Fruit fly (Drosophila melanogaster): ENCODE results near the gene CG15577.

CG15577 gene

dm6 chrX:4264319-4264718, 12.5 kb downstream of the CG15577 start (continued):
- peak; percentile 81 for TF ChIP-seq eg (GFP tag; IDR thresholded peaks at IDR 0.05)
- TF ChIP-seq fd59A (GFP tag; optimal IDR thresholded peaks at IDR 0.05), result no peak
- peak; percentile 43 for TF ChIP-seq achi (GFP tag; optimal IDR thresholded peaks at IDR 0.05)
- peak; percentile 49 for TF ChIP-seq OdsH (GFP tag; optimal IDR thresholded peaks at IDR 0.05)
- TF ChIP-seq CG7368 (GFP tag; optimal IDR thresholded peaks at IDR 0.05), result no peak
- peak; percentile 71 for TF ChIP-seq CG32006 (GFP tag; optimal IDR thresholded peaks at IDR 0.05)
- TF ChIP-seq Ets21C (GFP tag; optimal IDR thresholded peaks at IDR 0.05), result no peak
- peak in 1 of 2 experiments; percentile 10 for TF ChIP-seq salr (GFP tag; optimal IDR thresholded peaks at IDR 0.05)
- no peak for TF ChIP-seq CG8632 (GFP tag; optimal IDR thresholded peaks at IDR 0.05)
- TF ChIP-seq CG16779 (tag; optimal IDR thresholded peaks at IDR 0.05), result no peak
- TF ChIP-seq Sox15 (GFP tag; optimal IDR thresholded peaks at IDR 0.05), result no peak
- TF ChIP-seq CG11294 (GFP tag; IDR thresholded peaks at IDR 0.05), result peak; percentile 59; the same call in 1 of the 2 replicates
- peak; percentile 71; the same call in 2 of the 3 replicates for TF ChIP-seq CG6163 (GFP tag; IDR thresholded peaks at IDR 0.05)
- no peak for TF ChIP-seq Met (GFP tag; optimal IDR thresholded peaks at IDR 0.05)
- no peak for TF ChIP-seq Blimp-1 (GFP tag; optimal IDR thresholded peaks at IDR 0.05)
- TF ChIP-seq cyc (GFP tag; optimal IDR thresholded peaks at IDR 0.05), result no peak
- TF ChIP-seq fd85E (GFP tag; optimal IDR thresholded peaks at IDR 0.05), result no peak
- TF ChIP-seq CG1621 (tag; optimal IDR thresholded peaks at IDR 0.05), result no peak
- TF ChIP-seq CG10631 (GFP tag; optimal IDR thresholded peaks at IDR 0.05), result peak; percentile 16
- peak; percentile 23 for TF ChIP-seq Lpt (GFP tag; optimal IDR thresholded peaks at IDR 0.05)
- TF ChIP-seq Hr38 (GFP tag; optimal IDR thresholded peaks at IDR 0.05), result no peak
- TF ChIP-seq topi (GFP tag; optimal IDR thresholded peaks at IDR 0.05), result no peak
- peak; percentile 30 for TF ChIP-seq CG3919 (GFP tag; optimal IDR thresholded peaks at IDR 0.05)
- peak; percentile 11 for TF ChIP-seq CG4318 (GFP tag; optimal IDR thresholded peaks at IDR 0.05)
- TF ChIP-seq CG8319 (GFP tag; optimal IDR thresholded peaks at IDR 0.05), result no peak
- peak; percentile 9 for TF ChIP-seq Eip75B (GFP tag; optimal IDR thresholded peaks at IDR 0.05)

- TF ChIP-seq CG6808 (GFP tag; optimal IDR thresholded peaks at IDR 0.05) (peak; percentile 34), CG9139 (GFP tag; optimal IDR thresholded peaks at IDR 0.05) (no peak), fkh (GFP tag; optimal IDR thresholded peaks at IDR 0.05) (no peak), esn (GFP tag; optimal IDR thresholded peaks at IDR 0.05) (peak; percentile 36), CG3919 (GFP tag; optimal IDR thresholded peaks at IDR 0.05) (peak; percentile 52), Gug (GFP tag; IDR thresholded peaks at IDR 0.05) (0 out of 2 replicates have a peak, but pooled peaks have one; percentile 24), Eip75B (GFP tag; optimal IDR thresholded peaks at IDR 0.05) (peak; percentile 22), Sox14 (GFP tag; optimal IDR thresholded peaks at IDR 0.05) (peak; percentile 10), CG31627 (GFP tag; optimal IDR thresholded peaks at IDR 0.05) (peak; percentile 47), CG11902 (GFP tag; optimal IDR thresholded peaks at IDR 0.05) (peak; percentile 0), CG16779 (tag; optimal IDR thresholded peaks at IDR 0.05) (no peak), cyc (GFP tag; optimal IDR thresholded peaks at IDR 0.05) (peak; percentile 47), fd59A (GFP tag; optimal IDR thresholded peaks at IDR 0.05) (no peak), CG32006 (GFP tag; optimal IDR thresholded peaks at IDR 0.05) (peak; percentile 56), topi (GFP tag; optimal IDR thresholded peaks at IDR 0.05) (peak; percentile 36), CG15336 (GFP tag; IDR thresholded peaks at IDR 0.05) (no peak), dac (GFP tag; optimal IDR thresholded peaks at IDR 0.05) (no peak), Eip93F (GFP tag; optimal IDR thresholded peaks at IDR 0.05) (no peak), Smox (GFP tag; optimal IDR thresholded peaks at IDR 0.05) (peak; percentile 36), salr (GFP tag; optimal IDR thresholded peaks at IDR 0.05) (no peak), OdsH (GFP tag; optimal IDR thresholded peaks at IDR 0.05) (peak; percentile 34), CG1621 (tag; optimal IDR thresholded peaks at IDR 0.05) (peak; percentile 39), Ets96B (tag; optimal IDR thresholded peaks at IDR 0.05) (peak; percentile 42), CG6792 (GFP tag; optimal IDR thresholded peaks at IDR 0.05) (peak; percentile 34), CG8319 (GFP tag; optimal IDR thresholded peaks at IDR 0.05) (no peak), Ets21C (GFP tag; optimal IDR thresholded peaks at IDR 0.05) (no peak), net (GFP tag; optimal IDR thresholded peaks at IDR 0.05) (peak; percentile 17), svp (GFP tag) (peak; percentile 66), pdm3 (GFP tag; optimal IDR thresholded peaks at IDR 0.05) (peak; percentile 38), CG7368 (GFP tag; optimal IDR thresholded peaks at IDR 0.05) (peak; percentile 39), Lpt (GFP tag; optimal IDR thresholded peaks at IDR 0.05) (no peak), spab (GFP tag; optimal IDR thresholded peaks at IDR 0.05) (peak; percentile 12), vri (GFP tag; optimal IDR thresholded peaks at IDR 0.05) (no peak), Blimp-1 (GFP tag; optimal IDR thresholded peaks at IDR 0.05) (no peak), CG10669 (GFP tag; optimal IDR thresholded peaks at IDR 0.05) (peak; percentile 43), CG10631 (GFP tag; optimal IDR thresholded peaks at IDR 0.05) (peak; percentile 30), Hr4 (GFP tag; optimal IDR thresholded peaks at IDR 0.05) (peak; percentile 45), Hr39 (GFP tag; optimal IDR thresholded peaks at IDR 0.05) (peak; percentile 55), CG6276 (GFP tag; optimal IDR thresholded peaks at IDR 0.05) (no peak)
Observed at dm6 chrX:4262661-4263060, 14.1 kb downstream of the CG15577 start.

Measured in whole organism, prepupa.